Fruit fly (Drosophila melanogaster) whole organism, embryonic: ENCODE measurements around the gene Cp16.

Source experiments
- Blimp-1 ChIP-seq: fragments of 200-800 bp; sonication (Bioruptor generic); optimal IDR thresholded peaks from 3 replicates; lab custom pipeline; 2018; ENCODE audit warnings: missing biosample characterization, missing genetic modification characterization, mild to moderate bottlenecking, moderate library complexity, missing genetic modification reagents
- CG1024 ChIP-seq: fragments of 200-800 bp; sonication (Bioruptor generic); IDR thresholded peaks from 2 replicates; pipeline ENCODE4 v1.3.6; 2022; ENCODE audit warnings: missing biosample characterization, missing genetic modification characterization
- CG10543 ChIP-seq: fragments of 200-800 bp; sonication (Bioruptor generic); optimal IDR thresholded peaks from 3 replicates; lab custom pipeline; 2017; ENCODE audit warnings: missing biosample characterization, mild to moderate bottlenecking, missing genetic modification characterization, moderate library complexity
- CG12769 ChIP-seq: fragments of 200-800 bp; sonication (Bioruptor generic); optimal IDR thresholded peaks from 2 replicates; lab custom pipeline; 2019; ENCODE audit warnings: missing biosample characterization, mild to moderate bottlenecking, missing genetic modification characterization, moderate library complexity
- CG13123 ChIP-seq: fragments of 200-800 bp; sonication (Bioruptor generic); optimal IDR thresholded peaks from 2 replicates; lab custom pipeline; 2016; ENCODE audit warnings: missing biosample characterization, missing genetic modification characterization
- CG14014 ChIP-seq: fragments of 200-800 bp; sonication (Bioruptor generic); IDR thresholded peaks from 2 replicates; pipeline ENCODE4 v1.3.6; 2022; ENCODE audit warnings: missing biosample characterization, missing genetic modification characterization
- CG14860 ChIP-seq: fragments of 200-800 bp; sonication (Bioruptor generic); IDR thresholded peaks from 3 replicates; pipeline ENCODE4 v1.3.6; 2022; ENCODE audit warnings: missing biosample characterization, missing genetic modification characterization; ENCODE audit not compliant: partially characterized antibody
- CG16815 ChIP-seq: fragments of 200-800 bp; sonication (Bioruptor generic); optimal IDR thresholded peaks from 3 replicates; lab custom pipeline; 2017; ENCODE audit warnings: missing biosample characterization, mild to moderate bottlenecking, missing genetic modification characterization
- CG17359 ChIP-seq: fragments of 200-800 bp; sonication (Bioruptor generic); optimal IDR thresholded peaks from 3 replicates; lab custom pipeline; 2018; ENCODE audit warnings: missing biosample characterization, mild to moderate bottlenecking, missing genetic modification characterization, moderate library complexity
- CG2199 ChIP-seq: fragments of 200-800 bp; sonication (Bioruptor generic); IDR thresholded peaks from 3 replicates; pipeline ENCODE4 v1.3.6; 2022; ENCODE audit warnings: missing biosample characterization, missing genetic modification characterization
- CG2678 ChIP-seq: fragments of 200-800 bp; sonication (Bioruptor generic); optimal IDR thresholded peaks from 3 replicates; lab custom pipeline; 2019; ENCODE audit warnings: missing biosample characterization, mild to moderate bottlenecking, missing genetic modification characterization, moderate library complexity
- CG2889 ChIP-seq: fragments of 200-800 bp; sonication (Bioruptor generic); IDR thresholded peaks from 3 replicates; pipeline ENCODE4 v1.3.6; 2022; ENCODE audit warnings: missing biosample characterization, missing genetic modification characterization
- CG32772 ChIP-seq: fragments of 200-800 bp; sonication (Bioruptor generic); IDR thresholded peaks from 2 replicates; pipeline ENCODE4 v1.3.6; 2022; ENCODE audit warnings: missing biosample characterization, missing genetic modification characterization
- CG3726 ChIP-seq: fragments of 200-800 bp; sonication (Bioruptor generic); IDR thresholded peaks from 3 replicates; pipeline ENCODE4, ENCODE4 v1.3.6; 2022; ENCODE audit warnings: missing biosample characterization, missing genetic modification characterization
- CG3838 ChIP-seq: fragments of 200-800 bp; sonication (Bioruptor generic); optimal IDR thresholded peaks from 3 replicates; lab custom pipeline; 2016; ENCODE audit warnings: missing biosample characterization, missing genetic modification characterization
- CG6683 ChIP-seq: fragments of 200-800 bp; sonication (Bioruptor generic); optimal IDR thresholded peaks from 2 replicates; lab custom pipeline; 2017; ENCODE audit warnings: missing biosample characterization, mild to moderate bottlenecking, missing genetic modification characterization, missing genetic modification reagents
- CG6689 ChIP-seq: fragments of 200-800 bp; sonication (Bioruptor generic); IDR thresholded peaks from 2 replicates; pipeline ENCODE4 v1.3.6; 2022; ENCODE audit warnings: missing biosample characterization, missing genetic modification characterization
- CG7987 ChIP-seq: fragments of 200-800 bp; sonication (Bioruptor generic); optimal IDR thresholded peaks from 2 replicates; lab custom pipeline; 2018; ENCODE audit warnings: missing biosample characterization, mild to moderate bottlenecking, missing genetic modification characterization, moderate library complexity
- CG8089 ChIP-seq: fragments of 200-800 bp; sonication (Bioruptor generic); optimal IDR thresholded peaks from 3 replicates; lab custom pipeline; 2016; ENCODE audit warnings: missing biosample characterization, missing genetic modification characterization
- CG8281 ChIP-seq: fragments of 200-800 bp; sonication (Bioruptor generic); optimal IDR thresholded peaks from 2 replicates; lab custom pipeline; 2018; ENCODE audit warnings: missing biosample characterization, mild to moderate bottlenecking, missing genetic modification characterization, moderate library complexity
- CG9797 ChIP-seq: fragments of 200-800 bp; sonication (Bioruptor generic); optimal IDR thresholded peaks from 3 replicates; lab custom pipeline; 2018; ENCODE audit warnings: missing biosample characterization, mild to moderate bottlenecking, missing genetic modification characterization
- CHES-1-like ChIP-seq: fragments of 200-800 bp; sonication (Bioruptor generic); optimal IDR thresholded peaks from 2 replicates; lab custom pipeline; 2016; ENCODE audit warnings: missing biosample characterization, missing genetic modification characterization
- Dad ChIP-seq: fragments of 200-800 bp; sonication (Bioruptor generic); optimal IDR thresholded peaks from 3 replicates; lab custom pipeline; 2016; ENCODE audit warnings: missing biosample characterization, missing genetic modification characterization
- Deaf1 ChIP-seq: fragments of 200-800 bp; optimal IDR thresholded peaks from 3 replicates; lab custom pipeline; 2019; ENCODE audit warnings: missing biosample characterization, mild to moderate bottlenecking, missing genetic modification characterization, moderate library complexity
- Dfd ChIP-seq, 2 experiments: fragments of >200 bp; optimal IDR thresholded peaks; 2 replicates each; lab custom pipeline; 2017; ENCODE audit warnings: missing biosample characterization in 2 of 2, missing genetic modification characterization in 2 of 2
- Dref ChIP-seq: fragments of 200-800 bp; sonication (Bioruptor generic); IDR thresholded peaks from 2 replicates; pipeline ENCODE4 v1.3.6; 2022; ENCODE audit warnings: missing biosample characterization, missing genetic modification characterization
- HHEX ChIP-seq: fragments of 200-800 bp; sonication (Bioruptor generic); optimal IDR thresholded peaks from 3 replicates; lab custom pipeline; 2017; ENCODE audit warnings: missing biosample characterization, mild to moderate bottlenecking, missing genetic modification characterization, missing genetic modification reagents
- HmgZ ChIP-seq: fragments of 200-800 bp; sonication (Bioruptor generic); optimal IDR thresholded peaks from 2 replicates; lab custom pipeline; 2018; ENCODE audit warnings: missing biosample characterization, mild to moderate bottlenecking, missing genetic modification characterization
- NC2β ChIP-seq: fragments of 200-800 bp; sonication (Bioruptor generic); optimal IDR thresholded peaks from 2 replicates; lab custom pipeline; 2016; ENCODE audit warnings: missing biosample characterization, missing genetic modification characterization
- Sin3A ChIP-seq: fragments of >200 bp; optimal IDR thresholded peaks from 2 replicates; lab custom pipeline; 2018
- Trl ChIP-seq, 3 experiments: fragments of >200 bp in 2 of 3; fragments of 200-800 bp in 1 of 3; sonication (Bioruptor generic) in 1 of 3; optimal IDR thresholded peaks; 2 replicates in 1 of 3; 3 replicates in 2 of 3; lab custom pipeline; 2016 to 2017; ENCODE audit warnings: missing biosample characterization in 1 of 3, missing genetic modification characterization in 1 of 3
- ac ChIP-seq: fragments of 200-800 bp; sonication (Bioruptor generic); optimal IDR thresholded peaks from 3 replicates; lab custom pipeline; 2017; ENCODE audit warnings: missing biosample characterization, mild to moderate bottlenecking, missing genetic modification characterization
- aop ChIP-seq: fragments of 200-800 bp; sonication (Bioruptor generic); IDR thresholded peaks from 2 replicates; pipeline ENCODE4 v1.3.6; 2022; ENCODE audit warnings: missing biosample characterization, missing genetic modification characterization
- bigmax ChIP-seq: fragments of 200-800 bp; sonication (Bioruptor generic); optimal IDR thresholded peaks from 2 replicates; lab custom pipeline; 2018; ENCODE audit warnings: missing biosample characterization, mild to moderate bottlenecking, missing genetic modification characterization
- chinmo ChIP-seq: fragments of 200-800 bp; sonication (Bioruptor generic); IDR thresholded peaks from 4 replicates; pipeline ENCODE4 v1.3.6; 2022; ENCODE audit warnings: missing biosample characterization, missing genetic modification characterization; ENCODE audit not compliant: partially characterized antibody
- danr ChIP-seq: fragments of 200-800 bp; sonication (Bioruptor generic); IDR thresholded peaks from 2 replicates; pipeline ENCODE4 v1.3.6; 2022; ENCODE audit warnings: missing biosample characterization, missing genetic modification characterization
- gem ChIP-seq: fragments of 200-800 bp; sonication (Bioruptor generic); optimal IDR thresholded peaks from 2 replicates; lab custom pipeline; 2019; ENCODE audit warnings: missing biosample characterization, mild to moderate bottlenecking, missing genetic modification characterization, moderate library complexity
- gro ChIP-seq: fragments of 200-800 bp; sonication (Bioruptor generic); optimal IDR thresholded peaks from 2 replicates; lab custom pipeline; 2016; ENCODE audit warnings: missing biosample characterization, missing genetic modification characterization
- insv ChIP-seq, 2 experiments: fragments of 200-800 bp; sonication (Bioruptor generic); optimal IDR thresholded peaks; 3 replicates each; lab custom pipeline; 2016 to 2018; ENCODE audit warnings: missing biosample characterization in 2 of 2, missing genetic modification characterization in 2 of 2
- knrl ChIP-seq: fragments of 200-800 bp; sonication (Bioruptor generic); IDR thresholded peaks from 3 replicates; pipeline ENCODE4 v1.3.6; 2022; ENCODE audit warnings: missing biosample characterization, missing genetic modification characterization; ENCODE audit not compliant: partially characterized antibody
- mld ChIP-seq: fragments of 200-800 bp; sonication (Bioruptor generic); IDR thresholded peaks from 3 replicates; pipeline ENCODE4 v1.3.6; 2022; ENCODE audit warnings: missing biosample characterization, missing genetic modification characterization; ENCODE audit not compliant: partially characterized antibody
- nau ChIP-seq: fragments of 200-800 bp; sonication (Bioruptor generic); optimal IDR thresholded peaks from 3 replicates; lab custom pipeline; 2017; ENCODE audit warnings: missing biosample characterization, mild to moderate bottlenecking, missing genetic modification characterization, missing genetic modification reagents
- prd ChIP-seq, 3 experiments: fragments of >200 bp in 2 of 3; fragments of 200-800 bp in 1 of 3; sonication (Bioruptor generic) in 1 of 3; optimal IDR thresholded peaks in 2 of 3; IDR thresholded peaks in 1 of 3; 2 replicates in 2 of 3; 3 replicates in 1 of 3; pipeline versions ENCODE4 v1.3.6 to Lab custom; 2017 to 2022; ENCODE audit warnings: missing biosample characterization in 1 of 3, missing genetic modification characterization in 1 of 3
- pum ChIP-seq: fragments of 200-800 bp; sonication (Bioruptor generic); optimal IDR thresholded peaks from 2 replicates; lab custom pipeline; 2016; ENCODE audit warnings: missing biosample characterization, missing genetic modification characterization
- sens-2 ChIP-seq: fragments of 200-800 bp; sonication (Bioruptor generic); IDR thresholded peaks from 2 replicates; pipeline ENCODE4 v1.3.6; 2022; ENCODE audit warnings: missing biosample characterization, missing genetic modification characterization
- sr ChIP-seq: fragments of 200-800 bp; sonication (Bioruptor generic); IDR thresholded peaks from 3 replicates; pipeline ENCODE4 v1.3.6; 2022; ENCODE audit warnings: missing biosample characterization, missing genetic modification characterization
- tin ChIP-seq: fragments of 200-800 bp; sonication (Bioruptor generic); optimal IDR thresholded peaks from 3 replicates; lab custom pipeline; 2016; ENCODE audit warnings: missing biosample characterization, missing genetic modification characterization
- z ChIP-seq: fragments of 200-800 bp; sonication (Bioruptor generic); IDR thresholded peaks from 3 replicates; pipeline ENCODE4 v1.3.6; 2022; ENCODE audit warnings: missing biosample characterization, missing genetic modification characterization

Cp16 gene

DNA sequence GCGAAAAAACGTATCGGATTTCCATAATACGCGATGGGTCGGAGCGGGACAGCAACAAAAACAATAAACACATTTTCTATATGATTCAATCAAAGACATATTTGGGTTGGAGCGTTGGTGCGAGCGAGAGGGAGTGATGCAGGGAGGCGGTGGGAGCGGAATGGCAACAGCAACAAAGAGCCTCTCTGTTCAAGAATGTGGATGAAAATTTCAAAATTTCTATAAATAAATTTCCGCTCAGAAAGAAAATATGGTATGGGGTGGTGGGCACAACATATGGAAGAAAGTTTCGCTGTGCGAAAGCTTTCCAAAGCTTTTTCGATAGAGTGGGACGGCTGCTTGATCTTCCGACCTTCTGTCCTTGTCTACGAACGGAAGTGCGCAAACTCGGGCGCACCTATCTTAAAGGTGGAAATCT lies 9.3 kb downstream of the Cp16 start (continued):
- TF ChIP-seq prd (optimal IDR thresholded peaks at IDR 0.05; lab: Kevin White, UChicago): no peak
- TF ChIP-seq prd (GFP tag; IDR thresholded peaks at IDR 0.05; lab: Robert Waterston, UW): no peak
- no peak for TF ChIP-seq CG32772
- TF ChIP-seq CG8089 (GFP tag; lab: Kevin White, UChicago): no peak
- no peak for TF ChIP-seq CG2889 (GFP tag; lab: Robert Waterston, UW)
- no peak for TF ChIP-seq Trl (optimal IDR thresholded peaks at IDR 0.05; lab: Kevin White, UChicago)
- no peak for TF ChIP-seq Trl (GFP tag; optimal IDR thresholded peaks at IDR 0.05; lab: Kevin White, UChicago)
- no peak for TF ChIP-seq CG3726 (GFP tag; lab: Robert Waterston, UW)
- TF ChIP-seq CG9797 (GFP tag; lab: Kevin White, UChicago): no peak
- TF ChIP-seq NC2β (GFP tag; lab: Kevin White, UChicago): no peak
- TF ChIP-seq CG13123 (GFP tag; lab: Kevin White, UChicago): no peak
- TF ChIP-seq HHEX (GFP tag; lab: Kevin White, UChicago): peak; percentile 58
- no peak for TF ChIP-seq gem (tag; lab: Kevin White, UChicago)
- TF ChIP-seq CG2678 (tag; lab: Kevin White, UChicago): no peak
- no peak for TF ChIP-seq sr (GFP tag; lab: Robert Waterston, UW)
- no peak for TF ChIP-seq nau (GFP tag; lab: Kevin White, UChicago)
- TF ChIP-seq mld: no peak
- no peak for TF ChIP-seq CG14860 (GFP tag; lab: Robert Waterston, UW)
- TF ChIP-seq bigmax (GFP tag; lab: Kevin White, UChicago): no peak
- no peak for TF ChIP-seq gro (GFP tag; lab: Kevin White, UChicago)
- 0 out of 2 replicates have a peak, but pooled peaks have one; percentile 14 for TF ChIP-seq sens-2 (GFP tag; lab: Robert Waterston, UW)
- no peak for TF ChIP-seq pum
- no peak for TF ChIP-seq CG1024 (GFP tag; lab: Robert Waterston, UW)
- TF ChIP-seq CG6689 (GFP tag; lab: Robert Waterston, UW): no peak
- no peak for TF ChIP-seq ac
- no peak for TF ChIP-seq Dfd (GFP tag; optimal IDR thresholded peaks at IDR 0.05; lab: Kevin White, UChicago)
- no peak for TF ChIP-seq CG16815
- TF ChIP-seq insv (GFP tag; optimal IDR thresholded peaks at IDR 0.05; lab: Kevin White, UChicago): no peak
- TF ChIP-seq Dref (GFP tag; lab: Robert Waterston, UW): no peak
- peak; percentile 71 for TF ChIP-seq CG12769 (tag; lab: Kevin White, UChicago)
- no peak for TF ChIP-seq Sin3A
- no peak for TF ChIP-seq CHES-1-like (GFP tag; lab: Kevin White, UChicago)
- no peak for TF ChIP-seq Blimp-1 (GFP tag; lab: Kevin White, UChicago)
- TF ChIP-seq HmgZ: no peak
- peak; percentile 25; the same call in 1 of the 2 replicates for TF ChIP-seq CG14014 (GFP tag; lab: Robert Waterston, UW)
- TF ChIP-seq CG17359 (tag; lab: Kevin White, UChicago): peak; percentile 31
- no peak for TF ChIP-seq CG3838 (GFP tag; lab: Kevin White, UChicago)
- TF ChIP-seq CG2199 (GFP tag; lab: Robert Waterston, UW): peak; percentile 32; the same call in 1 of the 3 replicates

DNA sequence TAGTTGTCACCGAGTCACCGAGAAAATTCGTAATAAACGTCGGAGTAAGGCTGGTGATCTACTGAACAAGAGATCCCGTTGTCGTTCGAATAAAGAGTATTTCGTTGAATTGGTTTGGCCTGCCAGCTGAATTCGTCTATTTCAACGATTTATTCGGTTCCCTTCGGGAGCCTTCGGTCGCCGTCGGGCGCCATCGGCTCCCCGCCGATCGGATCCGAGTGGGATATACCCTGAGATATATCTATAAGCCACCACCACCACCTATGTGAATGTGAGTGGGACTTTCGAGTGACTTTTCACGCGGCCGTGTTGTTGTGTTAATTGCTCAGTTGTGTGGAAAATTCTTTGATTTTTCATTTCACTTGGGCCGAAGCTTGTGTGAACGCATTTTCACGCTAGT lies 13.5 kb downstream of the Cp16 start, which contains the start of gene Prm:
Gene Prm (minus strand): TSS at position 101 of the 400 bp plus-strand sequence.
- TF ChIP-seq CG6683 (GFP tag; lab: Kevin White, UChicago): no peak
- TF ChIP-seq chinmo (GFP tag; lab: Robert Waterston, UW): 0 out of 4 replicates have a peak, but pooled peaks have one; percentile 40
- no peak for TF ChIP-seq CG8281 (tag; lab: Kevin White, UChicago)
- TF ChIP-seq z (GFP tag; lab: Robert Waterston, UW): peak; percentile 95
- TF ChIP-seq aop: no peak
- no peak for TF ChIP-seq knrl
- no peak for TF ChIP-seq CG7987 (GFP tag; lab: Kevin White, UChicago)
- TF ChIP-seq Deaf1 (tag; lab: Kevin White, UChicago): peak; percentile 97
- peak; percentile 58 for TF ChIP-seq CG10543
- TF ChIP-seq danr (GFP tag; lab: Robert Waterston, UW): no peak
- no peak for TF ChIP-seq Dad
- TF ChIP-seq tin (GFP tag; lab: Kevin White, UChicago): no peak
